Fruit fly (Drosophila melanogaster) whole organism, pupa: ENCODE measurements around the gene BBS1.

Experiments used
- CG10348 ChIP-seq: fragments of 200-800 bp; sonication (Bioruptor generic); IDR thresholded peaks from 2 replicates; pipeline ENCODE4 v1.3.6; 2022; ENCODE audit warnings: missing biosample characterization, missing genetic modification characterization
- CG12605 ChIP-seq: fragments of 200-800 bp; sonication (Bioruptor generic); IDR thresholded peaks from 2 replicates; pipeline ENCODE4 v1.3.6; 2022; ENCODE audit warnings: missing biosample characterization, missing genetic modification characterization
- CG13204 ChIP-seq: fragments of 200-800 bp; sonication (Bioruptor generic); optimal IDR thresholded peaks from 2 replicates; lab custom pipeline; 2018; ENCODE audit warnings: missing biosample characterization, mild to moderate bottlenecking, missing genetic modification characterization, moderate library complexity
- CG14655 ChIP-seq: fragments of 200-800 bp; sonication (Bioruptor generic); optimal IDR thresholded peaks from 3 replicates; lab custom pipeline; 2017; ENCODE audit warnings: mild to moderate bottlenecking, missing biosample characterization, missing genetic modification reagents, missing genetic modification characterization
- CG15710 ChIP-seq: fragments of 200-800 bp; sonication (Bioruptor generic); optimal IDR thresholded peaks from 2 replicates; lab custom pipeline; 2018; ENCODE audit warnings: missing biosample characterization, mild to moderate bottlenecking, missing genetic modification characterization, moderate library complexity
- CG17806 ChIP-seq: fragments of 200-800 bp; sonication (Bioruptor generic); optimal IDR thresholded peaks from 2 replicates; lab custom pipeline; 2018; ENCODE audit warnings: missing biosample characterization, mild to moderate bottlenecking, missing genetic modification characterization, moderate library complexity
- CG32121 ChIP-seq: fragments of 200-800 bp; sonication (Bioruptor generic); IDR thresholded peaks from 2 replicates; pipeline ENCODE4 v1.3.6; 2022; ENCODE audit warnings: missing biosample characterization, missing genetic modification characterization
- CG34367 ChIP-seq: fragments of 200-800 bp; sonication (Bioruptor generic); optimal IDR thresholded peaks from 2 replicates; lab custom pipeline; 2018; ENCODE audit warnings: missing biosample characterization, mild to moderate bottlenecking, missing genetic modification characterization
- CG4496 ChIP-seq: fragments of 200-800 bp; sonication (Bioruptor generic); IDR thresholded peaks from 3 replicates; pipeline ENCODE4 v1.3.6; 2022; ENCODE audit warnings: missing biosample characterization, missing genetic modification characterization
- CG8159 ChIP-seq: fragments of 200-800 bp; sonication (Bioruptor generic); optimal IDR thresholded peaks from 3 replicates; lab custom pipeline; 2018; ENCODE audit warnings: missing biosample characterization, mild to moderate bottlenecking, missing genetic modification characterization, moderate library complexity
- CG8301 ChIP-seq: fragments of 200-800 bp; sonication (Bioruptor generic); optimal IDR thresholded peaks from 2 replicates; lab custom pipeline; 2018; ENCODE audit warnings: missing biosample characterization, mild to moderate bottlenecking, missing genetic modification characterization
- CG9948 ChIP-seq: fragments of 200-800 bp; sonication (Bioruptor generic); optimal IDR thresholded peaks from 2 replicates; lab custom pipeline; 2018; ENCODE audit warnings: missing biosample characterization, mild to moderate bottlenecking, missing genetic modification characterization, moderate library complexity
- D1 ChIP-seq: fragments of 200-800 bp; sonication (Bioruptor generic); optimal IDR thresholded peaks from 2 replicates; lab custom pipeline; 2018; ENCODE audit warnings: missing biosample characterization, mild to moderate bottlenecking, missing genetic modification characterization, moderate library complexity
- EcR ChIP-seq: fragments of 200-800 bp; sonication (Bioruptor generic); optimal IDR thresholded peaks from 3 replicates; lab custom pipeline; 2019; ENCODE audit warnings: missing biosample characterization, missing genetic modification characterization, mild to moderate bottlenecking, moderate library complexity, missing genetic modification reagents
- Ets98B ChIP-seq: fragments of 200-800 bp; sonication (Bioruptor generic); IDR thresholded peaks from 2 replicates; pipeline ENCODE4 v1.3.6; 2022; ENCODE audit warnings: missing biosample characterization, missing genetic modification characterization
- Pif1A ChIP-seq: fragments of 200-800 bp; sonication (Bioruptor generic); optimal IDR thresholded peaks from 3 replicates; lab custom pipeline; 2016; ENCODE audit warnings: missing biosample characterization, missing genetic modification characterization
- Pif1B ChIP-seq: fragments of 200-800 bp; sonication (Bioruptor generic); optimal IDR thresholded peaks from 3 replicates; lab custom pipeline; 2016; ENCODE audit warnings: missing biosample characterization, missing genetic modification characterization
- Snoo ChIP-seq: fragments of 200-800 bp; sonication (Bioruptor generic); optimal IDR thresholded peaks from 3 replicates; lab custom pipeline; 2017; ENCODE audit warnings: missing biosample characterization, mild to moderate bottlenecking, missing genetic modification characterization, inconsistent platforms
- fd96Ca ChIP-seq: fragments of 200-800 bp; sonication (Bioruptor generic); IDR thresholded peaks from 3 replicates; pipeline ENCODE4 v1.3.6; 2022; ENCODE audit warnings: missing biosample characterization, missing genetic modification characterization
- gl ChIP-seq: fragments of 200-800 bp; sonication (Bioruptor generic); optimal IDR thresholded peaks from 2 replicates; lab custom pipeline; 2018; ENCODE audit warnings: missing biosample characterization, mild to moderate bottlenecking, missing genetic modification characterization
- rn ChIP-seq: fragments of 200-800 bp; sonication (Bioruptor generic); IDR thresholded peaks from 2 replicates; pipeline ENCODE4 v1.3.6; 2022; ENCODE audit warnings: missing biosample characterization, missing genetic modification characterization

BBS1 gene

DNA sequence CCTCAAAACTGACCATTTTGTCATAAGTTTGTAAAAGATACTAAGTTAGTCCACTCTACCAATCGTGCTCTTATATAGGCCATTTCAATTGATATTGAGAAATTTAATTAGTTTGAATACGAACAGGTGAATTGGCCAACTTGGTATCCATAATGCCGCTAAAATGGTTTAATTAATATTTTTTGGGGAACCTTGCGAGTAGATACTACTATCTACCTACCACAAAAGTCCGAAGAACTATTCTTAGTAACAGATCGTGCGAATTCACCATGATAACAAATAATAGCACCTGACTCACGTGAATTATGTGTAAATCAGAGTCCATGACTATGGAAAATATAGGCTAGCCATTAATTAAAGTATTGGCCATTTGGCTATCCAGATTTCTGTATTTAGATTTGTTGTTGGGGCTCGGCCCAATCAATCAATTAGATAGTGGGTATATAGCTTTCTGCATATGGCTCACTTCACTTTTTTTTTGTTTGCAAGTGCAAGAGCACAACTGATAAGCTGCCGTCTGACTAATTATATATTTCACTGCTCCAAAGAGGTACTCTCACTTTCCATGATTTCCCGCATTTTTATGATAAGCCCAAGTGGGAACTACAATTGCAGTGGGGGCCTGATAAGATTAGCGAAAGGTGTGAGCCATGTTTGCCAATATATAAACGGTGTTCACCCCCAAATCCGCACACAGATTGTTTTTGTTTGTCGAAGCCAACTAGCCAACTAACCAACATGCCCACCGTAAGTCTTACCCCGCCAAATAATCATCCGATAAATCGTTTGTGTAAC is 2.7 kb downstream of the BBS1 start, which contains the start of the genes Acbp4 and Acbp6:
Acbp4 (minus strand) TSS at position 51 of the 795 bp plus-strand sequence.
Acbp6 (plus strand) TSS at position 690 of the 795 bp plus-strand sequence.
- no peak for TF ChIP-seq CG12605 (GFP tag; lab: Robert Waterston, UW)
- no peak for TF ChIP-seq D1 (tag; lab: Kevin White, UChicago)
- TF ChIP-seq gl, result no peak
- TF ChIP-seq Pif1A (GFP tag; lab: Kevin White, UChicago), result no peak
- TF ChIP-seq Pif1B, result no peak
- no peak for TF ChIP-seq CG15710 (tag; lab: Kevin White, UChicago)
- no peak for TF ChIP-seq CG13204
- no peak for TF ChIP-seq CG10348 (GFP tag; lab: Robert Waterston, UW)
- TF ChIP-seq CG8159, result no peak
- TF ChIP-seq CG8301 (tag; lab: Kevin White, UChicago), result no peak
- TF ChIP-seq rn (GFP tag; lab: Robert Waterston, UW), result no peak
- no peak for TF ChIP-seq fd96Ca

DNA sequence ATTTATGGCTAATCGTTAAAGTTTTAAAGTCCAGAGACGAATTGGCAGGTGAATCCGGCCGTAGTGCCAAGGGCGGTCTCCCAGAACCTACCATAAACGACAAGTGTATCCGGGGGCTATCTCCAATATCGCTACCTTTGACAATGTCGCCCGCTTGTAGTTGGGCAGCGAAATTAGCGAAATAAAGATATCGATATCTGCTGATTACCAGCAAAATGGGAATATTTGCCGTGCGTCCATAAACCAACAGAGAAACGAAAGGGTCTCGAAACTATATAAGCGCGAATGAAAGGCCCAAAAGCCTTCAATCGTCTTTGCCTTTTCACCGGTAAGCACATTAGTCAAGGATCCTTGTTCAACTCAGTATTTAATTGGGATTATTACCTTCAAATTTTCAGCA is 4.9 kb downstream of the BBS1 start, which contains the start of gene Acbp3:
Acbp3 (plus strand) TSS at position 301 of the 400 bp plus-strand sequence.
- no peak for TF ChIP-seq CG34367 (tag; lab: Kevin White, UChicago)
- no peak for TF ChIP-seq EcR (GFP tag; lab: Kevin White, UChicago)
- TF ChIP-seq CG12605 (GFP tag; lab: Robert Waterston, UW), result no peak
- no peak for TF ChIP-seq Pif1A (GFP tag; lab: Kevin White, UChicago)
- TF ChIP-seq Ets98B (GFP tag; lab: Robert Waterston, UW), result no peak
- TF ChIP-seq CG4496 (GFP tag; lab: Robert Waterston, UW), result no peak
- TF ChIP-seq D1 (tag; lab: Kevin White, UChicago), result no peak
- no peak for TF ChIP-seq CG17806 (tag; lab: Kevin White, UChicago)
- no peak for TF ChIP-seq CG15710 (tag; lab: Kevin White, UChicago)
- no peak for TF ChIP-seq CG13204
- TF ChIP-seq Pif1B, result no peak
- TF ChIP-seq CG10348 (GFP tag; lab: Robert Waterston, UW), result no peak
- no peak for TF ChIP-seq fd96Ca
- no peak for TF ChIP-seq gl
- TF ChIP-seq CG14655 (GFP tag; lab: Kevin White, UChicago), result no peak

DNA sequence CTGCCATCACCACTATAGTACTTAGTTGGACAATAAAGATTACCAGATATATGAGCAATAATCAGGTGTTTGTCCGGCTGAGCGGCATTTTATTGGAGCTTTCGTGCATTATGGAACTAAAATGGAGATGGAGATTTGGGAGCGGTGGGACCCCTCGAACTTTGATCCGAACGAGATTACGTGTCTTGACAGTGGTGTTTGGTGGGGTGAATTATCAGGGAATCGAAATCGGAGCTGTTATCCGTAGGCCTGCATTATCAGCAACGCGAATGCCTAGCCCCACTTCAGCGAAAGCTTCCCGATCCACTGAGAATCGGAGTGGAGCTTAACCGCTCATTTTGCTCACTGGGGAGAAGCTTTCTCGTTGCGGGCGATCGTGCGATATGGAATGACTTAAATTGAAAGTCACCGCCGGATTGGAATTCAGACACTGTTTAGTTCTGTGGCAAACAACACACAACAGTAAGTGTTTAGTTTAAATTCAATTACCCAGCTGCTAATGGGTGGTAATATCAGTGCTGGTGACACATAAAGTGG is 5.8 kb downstream of the BBS1 start, which contains the start of gene Acbp2:
Acbp2 (plus strand) TSS at position 417 of the 537 bp plus-strand sequence.
- no peak for TF ChIP-seq CG9948 (tag; lab: Kevin White, UChicago)
- TF ChIP-seq CG8301 (tag; lab: Kevin White, UChicago), result no peak
- no peak for TF ChIP-seq CG32121 (GFP tag; lab: Robert Waterston, UW)
- no peak for TF ChIP-seq D1 (tag; lab: Kevin White, UChicago)
- TF ChIP-seq Snoo, result no peak
- TF ChIP-seq CG10348 (GFP tag; lab: Robert Waterston, UW), result no peak
- TF ChIP-seq rn (GFP tag; lab: Robert Waterston, UW), result no peak
- no peak for TF ChIP-seq gl
- TF ChIP-seq CG8159, result no peak
- no peak for TF ChIP-seq CG15710 (tag; lab: Kevin White, UChicago)
- no peak for TF ChIP-seq CG17806 (tag; lab: Kevin White, UChicago)
- TF ChIP-seq CG14655 (GFP tag; lab: Kevin White, UChicago), result no peak
- no peak for TF ChIP-seq CG12605 (GFP tag; lab: Robert Waterston, UW)
- TF ChIP-seq Pif1B, result no peak
- no peak for TF ChIP-seq Pif1A (GFP tag; lab: Kevin White, UChicago)
- TF ChIP-seq, all 21 proteins: peak for 0

DNA sequence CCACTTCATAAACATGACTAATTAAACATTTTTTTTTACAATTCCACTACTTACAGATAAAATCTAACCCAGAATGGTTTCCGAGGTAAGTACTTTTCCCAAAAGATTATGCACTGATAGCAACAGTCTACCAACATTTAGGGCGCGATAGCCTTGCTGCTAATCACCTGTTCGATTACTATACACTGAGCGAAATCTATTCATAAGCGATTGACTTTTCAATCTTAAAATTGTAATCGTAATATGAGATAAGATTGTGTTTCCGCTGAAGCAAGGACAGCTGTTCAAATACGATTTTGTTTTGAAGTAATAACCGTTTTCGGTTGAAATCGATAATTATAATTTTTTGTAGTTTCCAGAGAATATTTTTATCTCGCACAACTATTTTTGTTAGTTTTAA is 6.9 kb downstream of the BBS1 start:
- TF ChIP-seq CG9948 (tag; lab: Kevin White, UChicago) (no peak), Pif1B (no peak), CG14655 (GFP tag; lab: Kevin White, UChicago) (no peak), gl (no peak), CG12605 (GFP tag; lab: Robert Waterston, UW) (no peak), Snoo (no peak), CG10348 (GFP tag; lab: Robert Waterston, UW) (no peak)
- TF ChIP-seq, all 21 proteins: peak for 0

- TF ChIP-seq CG8301 (tag; lab: Kevin White, UChicago) (peak; percentile 90), D1 (tag; lab: Kevin White, UChicago) (peak; percentile 73), CG14655 (GFP tag; lab: Kevin White, UChicago) (peak; percentile 93), Ets98B (GFP tag; lab: Robert Waterston, UW) (peak; percentile 54), CG10348 (GFP tag; lab: Robert Waterston, UW) (peak; percentile 12; the same call in 1 of the 2 replicates), rn (GFP tag; lab: Robert Waterston, UW) (no peak), CG15710 (tag; lab: Kevin White, UChicago) (peak; percentile 81), Pif1B (peak; percentile 89), EcR (GFP tag; lab: Kevin White, UChicago) (no peak), CG9948 (tag; lab: Kevin White, UChicago) (peak; percentile 81), CG12605 (GFP tag; lab: Robert Waterston, UW) (no peak; the same call in 1 of the 2 replicates), gl (no peak), CG17806 (tag; lab: Kevin White, UChicago) (peak; percentile 72), fd96Ca (peak; percentile 75), CG8159 (peak; percentile 87), CG13204 (peak; percentile 38), CG32121 (GFP tag; lab: Robert Waterston, UW) (peak; percentile 69), Pif1A (GFP tag; lab: Kevin White, UChicago) (peak; percentile 91), CG4496 (GFP tag; lab: Robert Waterston, UW) (peak; percentile 75), CG34367 (tag; lab: Kevin White, UChicago) (peak; percentile 73), Snoo (peak; percentile 87)
Observed at dm6 chr3L:7133699-7134655, 8.3 kb downstream of the BBS1 start, which contains the start of gene melt. melt (plus strand) TSS chr3L:7134516.
